Worm (Caenorhabditis elegans) whole organism, early embryonic: ENCODE data around the gene pdi-2.

Experiments
- aly-1 ChIP-seq: sonication (generic microtip); optimal IDR thresholded peaks from 2 replicates; lab custom pipeline; 2016; ENCODE audit warnings: missing genetic modification characterization, missing compliant biosample characterization
- ama-1 ChIP-seq: fragments of 150-350 bp; optimal IDR thresholded peaks from 2 replicates; lab custom pipeline; 2014
- ceh-36 ChIP-seq: sonication (generic microtip); optimal IDR thresholded peaks from 2 replicates; lab custom pipeline; 2016; ENCODE audit warnings: missing genetic modification characterization, inconsistent platforms, missing compliant biosample characterization
- ets-7 ChIP-seq: sonication (generic microtip); optimal IDR thresholded peaks from 2 replicates; lab custom pipeline; 2016; ENCODE audit warnings: missing genotype, missing genetic modification characterization, missing compliant biosample characterization
- hnd-1 ChIP-seq: sonication (generic microtip); optimal IDR thresholded peaks from 2 replicates; lab custom pipeline; 2016; ENCODE audit warnings: missing genetic modification characterization, missing compliant biosample characterization
- scrt-1 ChIP-seq: fragments of 200-800 bp; sonication (Bioruptor generic); IDR thresholded peaks from 2 replicates; pipeline ENCODE4 v1.3.6; 2022; ENCODE audit warnings: missing genetic modification characterization, missing compliant biosample characterization
- tbx-11 ChIP-seq: fragments of 200-800 bp; sonication (Bioruptor generic); IDR thresholded peaks from 2 replicates; pipeline ENCODE4 v1.3.6; 2022; ENCODE audit warnings: missing genetic modification characterization, missing compliant biosample characterization
- tbx-37 ChIP-seq: fragments of 200-800 bp; sonication (Bioruptor generic); conservative IDR thresholded peaks from 2 replicates; pipeline ENCODE4 v1.3.6; 2022; ENCODE audit warnings: missing genetic modification reagents, missing genetic modification characterization, missing compliant biosample characterization

ce11 chrX:4492199-4492598 is 31.8 kb upstream of the pdi-2 start, which contains the start of gene F46H6.5:
- TF ChIP-seq hnd-1 (tag; lab: Kevin White, UChicago) (no peak), ama-1 (no peak), aly-1 (tag; lab: Kevin White, UChicago) (no peak), scrt-1 (GFP tag; lab: Robert Waterston, UW) (no peak), tbx-11 (GFP tag; lab: Robert Waterston, UW) (no peak), ets-7 (tag; lab: Kevin White, UChicago) (no peak), tbx-37 (GFP tag; lab: Robert Waterston, UW) (no peak), ceh-36 (tag; lab: Kevin White, UChicago) (no peak)
